Worm (Caenorhabditis elegans): ENCODE results near the gene F13A7.1.

Gene F13A7.1

ce11 chrV:16377849-16378248 is at the start of gene F13A7.1:
Gene F13A7.1 (minus strand): TSS chrV:16377949.
- no peak for TF ChIP-seq sem-4 (tag; optimal IDR thresholded peaks at IDR 0.05)
- no peak for TF ChIP-seq skn-1 (tag; optimal IDR thresholded peaks at IDR 0.05)
- no peak for TF ChIP-seq nhr-10 (tag; optimal IDR thresholded peaks at IDR 0.05)
- TF ChIP-seq elt-3 (tag; optimal IDR thresholded peaks at IDR 0.05): no peak
- TF ChIP-seq sma-9 (GFP tag; optimal IDR thresholded peaks at IDR 0.05): no peak
- TF ChIP-seq sma-9 (tag; optimal IDR thresholded peaks at IDR 0.05): no peak
- TF ChIP-seq mdl-1 (tag; optimal IDR thresholded peaks at IDR 0.05): no peak

- TF ChIP-seq fos-1 (tag; optimal IDR thresholded peaks at IDR 0.05) (no peak), ceh-82 (tag; optimal IDR thresholded peaks at IDR 0.05) (no peak), nhr-11 (tag; optimal IDR thresholded peaks at IDR 0.05) (no peak), skn-1 (tag; optimal IDR thresholded peaks at IDR 0.05) (no peak), dmd-4 (tag; optimal IDR thresholded peaks at IDR 0.05) (no peak), lin-11 (tag; optimal IDR thresholded peaks at IDR 0.05) (no peak), elt-3 (tag; optimal IDR thresholded peaks at IDR 0.05) (no peak), ama-1 (optimal IDR thresholded peaks at IDR 0.05) (no peak), R02D3.7 (tag; optimal IDR thresholded peaks at IDR 0.05) (no peak)
These were observed 46.7 kb upstream of the F13A7.1 start, which contains the start of gene srw-29 for ce11 chrV:16424428-16424827. Gene srw-29 (minus strand): TSS chrV:16424528.

DNA sequence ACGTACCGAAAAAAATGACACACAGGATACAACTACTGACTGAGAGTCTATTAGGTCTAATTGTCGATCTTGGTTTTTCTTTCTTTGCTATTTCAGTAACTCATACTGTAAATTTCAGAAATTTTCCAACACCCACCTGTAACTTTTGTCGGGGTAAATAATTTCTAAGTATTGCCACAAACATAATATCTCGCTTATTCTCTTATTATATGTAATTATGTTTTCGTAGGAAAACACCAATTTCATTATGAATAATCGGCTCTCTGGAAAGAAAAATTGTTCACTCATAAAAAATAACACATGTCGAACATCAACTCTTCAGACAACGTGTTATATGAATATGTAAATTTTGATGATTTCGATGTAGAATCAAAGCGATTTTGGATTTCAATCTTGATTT is 42.9 kb upstream of the F13A7.1 start, which contains the start of gene srw-48:
TSS of gene srw-48 (plus strand) at position 301 of the 400 bp plus-strand sequence.
- TF ChIP-seq crh-2 (tag; optimal IDR thresholded peaks at IDR 0.05): no peak
- TF ChIP-seq mdl-1 (tag; optimal IDR thresholded peaks at IDR 0.05): no peak
- TF ChIP-seq ztf-1 (GFP tag; conservative IDR thresholded peaks at IDR 0.05): no peak
- TF ChIP-seq lin-39 (tag; optimal IDR thresholded peaks at IDR 0.05): no peak
- TF ChIP-seq nhr-6 (tag; optimal IDR thresholded peaks at IDR 0.05): no peak
- no peak for TF ChIP-seq skn-1 (tag; optimal IDR thresholded peaks at IDR 0.05)
- TF ChIP-seq nhr-12 (tag; optimal IDR thresholded peaks at IDR 0.05): no peak
- no peak for TF ChIP-seq unc-55 (GFP tag; optimal IDR thresholded peaks at IDR 0.05)
- TF ChIP-seq ceh-16 (tag; optimal IDR thresholded peaks at IDR 0.05): no peak

DNA sequence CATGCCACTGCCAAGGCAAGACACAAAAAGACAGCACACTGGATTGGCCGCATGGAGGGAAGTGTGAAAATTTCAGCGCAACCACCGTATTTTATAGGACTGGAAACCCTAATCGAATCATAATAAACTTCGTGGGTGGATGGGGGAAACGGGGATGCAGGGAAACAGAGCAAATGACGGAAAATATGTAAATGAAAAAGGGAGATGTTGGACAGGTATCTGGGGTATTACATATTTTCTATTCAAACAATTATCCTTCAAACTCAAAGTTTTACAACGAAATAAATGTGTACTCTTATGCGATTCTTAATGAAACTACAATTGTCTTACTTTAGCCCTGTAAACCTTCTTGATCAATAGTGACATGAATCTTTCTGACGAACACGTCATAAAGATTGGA is 42.0 kb upstream of the F13A7.1 start, which contains the start of gene F26D2.16:
TSS of gene F26D2.16 (minus strand) at position 101 of the 400 bp plus-strand sequence.
- TF ChIP-seq unc-55 (GFP tag; optimal IDR thresholded peaks at IDR 0.05): no peak
- TF ChIP-seq nhr-237 (tag; optimal IDR thresholded peaks at IDR 0.05): no peak
- TF ChIP-seq sma-3 (GFP tag; optimal IDR thresholded peaks at IDR 0.05): no peak
- TF ChIP-seq ztf-1 (GFP tag; conservative IDR thresholded peaks at IDR 0.05): no peak
- no peak for TF ChIP-seq ztf-11 (tag; optimal IDR thresholded peaks at IDR 0.05)
- TF ChIP-seq unc-62 (GFP tag; optimal IDR thresholded peaks at IDR 0.05): no peak
- no peak for TF ChIP-seq ceh-82 (tag; optimal IDR thresholded peaks at IDR 0.05)
- no peak for TF ChIP-seq mbf-1 (tag; optimal IDR thresholded peaks at IDR 0.05)
- TF ChIP-seq mdl-1 (tag; optimal IDR thresholded peaks at IDR 0.05): no peak
- TF ChIP-seq nhr-77 (tag; optimal IDR thresholded peaks at IDR 0.05): no peak
- no peak for TF ChIP-seq ztf-4 (tag; optimal IDR thresholded peaks at IDR 0.05)

DNA sequence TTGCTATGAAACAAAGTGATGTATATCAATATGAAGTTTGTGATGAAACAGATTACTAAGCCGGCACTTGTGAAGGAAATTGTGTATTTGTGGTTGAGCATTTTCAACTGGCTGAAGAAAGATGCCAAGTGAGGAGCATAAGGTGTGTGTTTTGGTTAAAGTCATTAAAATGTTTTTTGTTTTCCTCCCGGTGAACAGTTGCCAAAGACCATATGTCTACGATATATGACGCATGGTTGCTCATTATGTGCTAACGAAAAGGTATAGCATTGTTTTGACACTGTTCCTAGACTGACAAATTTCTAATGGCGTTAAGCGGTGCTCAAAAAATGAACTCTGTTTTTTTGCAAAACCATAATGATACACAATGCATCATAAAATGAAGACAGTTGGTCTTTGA is 39.3 kb upstream of the F13A7.1 start, which contains the start of gene str-55:
TSS of gene str-55 (minus strand) at position 101 of the 400 bp plus-strand sequence.
- TF ChIP-seq elt-1 (tag; optimal IDR thresholded peaks at IDR 0.05) (no peak), aly-2 (tag; optimal IDR thresholded peaks at IDR 0.05) (no peak), egl-27 (tag; optimal IDR thresholded peaks at IDR 0.05) (no peak)

ce11 chrV:16410521-16410920 is 32.8 kb upstream of the F13A7.1 start, which contains the start of gene srh-145:
Gene srh-145 (plus strand): TSS chrV:16410713.
- TF ChIP-seq blmp-1 (tag; optimal IDR thresholded peaks at IDR 0.05; ENCODE audit: insufficient read depth) (no peak), fos-1 (tag; optimal IDR thresholded peaks at IDR 0.05) (no peak), mdl-1 (tag; optimal IDR thresholded peaks at IDR 0.05) (no peak), elt-1 (tag; optimal IDR thresholded peaks at IDR 0.05) (no peak), F13H6.1 (tag; optimal IDR thresholded peaks at IDR 0.05) (no peak)
